Worm (Caenorhabditis elegans): ENCODE data around the gene T23G5.3.
A peak's percentile ranks its signal among the peaks of the same experiment; 100 is the strongest.

T23G5.3 gene

DNA sequence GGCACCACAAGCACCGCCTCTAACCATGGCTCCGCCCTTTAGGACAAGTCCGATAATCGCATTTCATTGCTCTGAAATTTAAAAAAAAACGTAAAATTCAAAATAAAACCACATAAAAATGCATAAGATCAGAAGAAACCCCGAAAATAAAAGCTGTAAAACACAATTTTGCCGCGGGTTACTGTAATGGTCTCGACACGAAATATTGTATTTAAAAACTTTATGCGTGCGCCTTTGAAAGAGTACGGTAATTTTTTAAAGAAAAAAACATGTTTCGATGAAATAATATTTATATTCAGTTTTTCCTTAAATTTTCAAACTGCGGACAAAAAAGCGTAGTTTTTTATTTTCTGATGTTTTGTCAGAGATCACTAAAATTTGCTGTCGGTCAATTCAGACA is 2.4 kb downstream of the T23G5.3 start, which contains the start of gene rnr-1:
Gene rnr-1 (minus strand): TSS at position 77 of the 400 bp plus-strand sequence.
- TF ChIP-seq ceh-31 (tag; optimal IDR thresholded peaks at IDR 0.05) = no peak
- no peak for TF ChIP-seq pha-4 (tag; optimal IDR thresholded peaks at IDR 0.05)
- no peak for TF ChIP-seq lin-11 (tag; optimal IDR thresholded peaks at IDR 0.05)
- TF ChIP-seq hlh-15 (tag; optimal IDR thresholded peaks at IDR 0.05) = no peak
- TF ChIP-seq unc-42 (tag; optimal IDR thresholded peaks at IDR 0.05) = no peak
- TF ChIP-seq nfya-1 (tag; optimal IDR thresholded peaks at IDR 0.05) = no peak
- no peak for TF ChIP-seq pqm-1 (tag; optimal IDR thresholded peaks at IDR 0.05)
- TF ChIP-seq odd-2 (tag; optimal IDR thresholded peaks at IDR 0.05) = no peak
- no peak for TF ChIP-seq Y22D7AL.16 (tag; optimal IDR thresholded peaks at IDR 0.05)
- TF ChIP-seq ceh-34 (tag; optimal IDR thresholded peaks at IDR 0.05) = no peak
- no peak for TF ChIP-seq rnt-1 (tag; optimal IDR thresholded peaks at IDR 0.05)
- TF ChIP-seq syd-9 (tag; optimal IDR thresholded peaks at IDR 0.05) = no peak
- TF ChIP-seq pros-1 (tag; optimal IDR thresholded peaks at IDR 0.05) = no peak
- TF ChIP-seq hlh-30 (tag; optimal IDR thresholded peaks at IDR 0.05; ENCODE audit: insufficient read depth) = no peak
- no peak for TF ChIP-seq hlh-6 (tag; optimal IDR thresholded peaks at IDR 0.05)
- no peak for TF ChIP-seq dve-1 (tag; optimal IDR thresholded peaks at IDR 0.05)
- TF ChIP-seq pax-1 (tag; optimal IDR thresholded peaks at IDR 0.05) = no peak
- TF ChIP-seq ceh-45 (GFP tag; IDR thresholded peaks at IDR 0.05) = no peak

DNA sequence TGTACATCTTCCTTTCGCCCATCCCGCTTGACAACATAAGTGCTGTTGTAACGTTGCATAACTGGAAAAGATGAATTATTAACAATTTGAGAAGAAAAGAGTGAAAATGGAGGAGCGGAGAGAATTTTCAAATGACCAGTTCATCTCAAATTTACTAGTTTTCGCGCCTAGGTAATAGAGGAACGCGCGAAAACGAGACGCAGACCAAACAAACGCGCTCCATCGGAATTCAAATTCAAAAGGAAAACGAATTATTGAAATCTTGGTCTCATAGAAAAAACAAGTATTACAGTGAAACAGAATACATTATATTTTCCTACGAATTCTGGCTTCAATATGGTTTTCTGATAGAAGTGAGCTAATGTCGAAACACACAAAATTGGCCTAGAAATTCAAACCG is 2.9 kb downstream of the T23G5.3 start:
- peak; percentile 13 for TF ChIP-seq nfya-1 (tag; optimal IDR thresholded peaks at IDR 0.05)
- no peak for TF ChIP-seq fax-1 (tag; optimal IDR thresholded peaks at IDR 0.05)

ce11 chrIII:9224986-9225385 is 6.1 kb downstream of the T23G5.3 start:
- no peak for TF ChIP-seq nhr-232 (tag; optimal IDR thresholded peaks at IDR 0.05)
- no peak for TF ChIP-seq hlh-8 (tag; optimal IDR thresholded peaks at IDR 0.05)

- TF ChIP-seq ceh-18 (tag; optimal IDR thresholded peaks at IDR 0.05) = no peak
- TF ChIP-seq ceh-31 (tag; optimal IDR thresholded peaks at IDR 0.05) = no peak
- TF ChIP-seq fkh-6 (tag; optimal IDR thresholded peaks at IDR 0.05) = no peak
- no peak for TF ChIP-seq dve-1 (tag; optimal IDR thresholded peaks at IDR 0.05)
- no peak for TF ChIP-seq ceh-48 (tag; optimal IDR thresholded peaks at IDR 0.05)
- no peak for TF ChIP-seq T23F11.4 (GFP tag; optimal IDR thresholded peaks at IDR 0.05)
- no peak for TF ChIP-seq hlh-8 (tag; optimal IDR thresholded peaks at IDR 0.05)
- TF ChIP-seq C08G9.2 (tag; optimal IDR thresholded peaks at IDR 0.05) = no peak
- no peak for TF ChIP-seq rnt-1 (tag; optimal IDR thresholded peaks at IDR 0.05)
- TF ChIP-seq fax-1 (tag; optimal IDR thresholded peaks at IDR 0.05) = no peak
- TF ChIP-seq unc-55 (GFP tag; optimal IDR thresholded peaks at IDR 0.05) = no peak
- no peak for TF ChIP-seq ceh-22 (tag; optimal IDR thresholded peaks at IDR 0.05)
- TF ChIP-seq unc-3 (GFP tag; conservative IDR thresholded peaks at IDR 0.05) = no peak
- TF ChIP-seq unc-3 (tag; optimal IDR thresholded peaks at IDR 0.05) = no peak
- no peak for TF ChIP-seq sox-2 (GFP tag; IDR thresholded peaks at IDR 0.05)
- no peak for TF ChIP-seq ceh-2 (tag; optimal IDR thresholded peaks at IDR 0.05)
- no peak for TF ChIP-seq pros-1 (tag; optimal IDR thresholded peaks at IDR 0.05)
Measured at ce11 chrIII:9215367-9215766, 15.7 kb downstream of the T23G5.3 start, which contains the start of gene npr-29. TSS of gene npr-29 (minus strand) at chrIII:9215467.

DNA sequence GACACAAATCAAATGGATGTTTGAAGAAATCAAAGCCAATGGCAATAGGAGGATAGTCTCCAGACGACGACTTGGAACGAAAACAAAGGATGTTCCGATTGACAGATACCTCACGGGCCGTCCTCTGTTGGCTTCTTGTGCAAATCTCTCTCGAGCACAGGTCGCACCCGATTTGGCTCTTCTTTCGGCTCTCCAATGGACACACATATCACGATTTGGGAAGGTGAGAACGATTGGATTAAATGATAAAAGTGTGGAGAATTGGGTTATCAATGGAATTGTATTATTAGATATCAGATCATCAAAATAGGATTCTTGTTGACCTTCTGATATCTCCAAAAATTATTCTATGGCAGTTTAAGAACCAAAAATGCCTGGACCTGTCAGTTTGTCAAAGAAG is 24.9 kb downstream of the T23G5.3 start, which contains the start of gene ZC84.1:
Gene ZC84.1 (minus strand): TSS at position 101 of the 400 bp plus-strand sequence.
- TF ChIP-seq C08G9.2 (tag; optimal IDR thresholded peaks at IDR 0.05) (no peak), ceh-6 (GFP tag; optimal IDR thresholded peaks at IDR 0.05) (no peak), fkh-6 (tag; optimal IDR thresholded peaks at IDR 0.05) (no peak), ets-4 (tag; optimal IDR thresholded peaks at IDR 0.05) (no peak), syd-9 (tag; optimal IDR thresholded peaks at IDR 0.05) (no peak)
